Worm (Caenorhabditis elegans): Measurements from ENCODE around the gene shc-3.

DNA sequence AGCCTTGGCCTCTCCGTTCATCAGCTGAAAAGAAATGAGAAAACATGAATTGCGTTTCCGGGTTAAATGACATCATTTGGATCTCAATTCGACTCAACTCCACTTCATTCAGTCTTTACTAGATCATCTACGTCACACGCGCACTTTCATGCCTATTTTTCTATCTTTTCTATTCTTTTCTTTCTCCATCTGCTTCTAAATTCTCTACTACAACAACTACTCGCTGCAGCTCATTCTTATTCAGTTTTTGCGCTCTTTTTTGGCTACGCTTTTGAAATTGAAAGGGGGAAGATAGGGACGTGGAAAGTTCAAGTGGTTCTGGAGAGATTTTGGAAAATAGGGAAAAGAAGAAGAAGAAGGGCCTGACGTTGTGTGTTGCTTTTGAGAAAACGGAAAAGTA, 51.2 kb downstream of the shc-3 start:
- no peak for TF ChIP-seq T22C8.4 (GFP tag; IDR thresholded peaks at IDR 0.05)
- no peak for TF ChIP-seq ztf-23 (GFP tag; IDR thresholded peaks at IDR 0.05)
